Worm (Caenorhabditis elegans) whole organism, L3 larva: Measurements from ENCODE around the gene unc-50.

Experiments used
- R02D3.7 ChIP-seq: fragments of 150-350 bp; optimal IDR thresholded peaks from 2 replicates; lab custom pipeline; 2014; ENCODE audit warnings: missing biosample characterization, missing genetic modification characterization
- aly-2 ChIP-seq: fragments of 150-350 bp; optimal IDR thresholded peaks from 2 replicates; lab custom pipeline; 2014; ENCODE audit warnings: missing biosample characterization, missing genetic modification characterization
- daf-12 ChIP-seq: fragments of 150-350 bp; optimal IDR thresholded peaks from 2 replicates; lab custom pipeline; 2014; ENCODE audit warnings: missing biosample characterization, missing genetic modification reagents, missing genetic modification characterization
- egl-27 ChIP-seq: sonication (generic microtip); optimal IDR thresholded peaks from 4 replicates; lab custom pipeline; 2017; ENCODE audit warnings: missing biosample characterization, missing genetic modification reagents, missing genetic modification characterization
- elt-1 ChIP-seq: fragments of 150-350 bp; optimal IDR thresholded peaks from 2 replicates; lab custom pipeline; 2014; ENCODE audit warnings: missing biosample characterization, missing genetic modification characterization
- elt-2 ChIP-seq: sonication (generic microtip); optimal IDR thresholded peaks from 2 replicates; lab custom pipeline; 2016; ENCODE audit warnings: missing genetic modification reagents, mild to moderate bottlenecking, missing genetic modification characterization, missing compliant biosample characterization
- eor-1 ChIP-seq, 2 experiments: fragments of 150-350 bp; optimal IDR thresholded peaks; 2 replicates each; lab custom pipeline; 2014 to 2018; ENCODE audit warnings: missing biosample characterization in 2 of 2, missing genetic modification characterization in 2 of 2
- nhr-76 ChIP-seq: fragments of 150-350 bp; sonication (generic microtip); optimal IDR thresholded peaks from 5 replicates; lab custom pipeline; 2014; ENCODE audit warnings: missing biosample characterization, missing genetic modification characterization
- pha-4 ChIP-seq: fragments of 150-350 bp; optimal IDR thresholded peaks from 2 replicates; lab custom pipeline; 2014; ENCODE audit warnings: missing biosample characterization, missing genetic modification reagents, missing genetic modification characterization
- skn-1 ChIP-seq: fragments of 150-350 bp; optimal IDR thresholded peaks from 2 replicates; lab custom pipeline; 2014; ENCODE audit warnings: missing biosample characterization, missing genetic modification characterization
- snpc-4 ChIP-seq: fragments of 150-350 bp; optimal IDR thresholded peaks from 2 replicates; lab custom pipeline; 2014; ENCODE audit warnings: missing biosample characterization, missing genetic modification characterization

- TF ChIP-seq aly-2 (tag; lab: Kevin White, UChicago) (no peak), egl-27 (tag; lab: Kevin White, UChicago) (no peak), elt-2 (tag; lab: Kevin White, UChicago) (no peak), skn-1 (tag; lab: Kevin White, UChicago) (no peak), R02D3.7 (tag; lab: Kevin White, UChicago) (no peak), nhr-76 (tag; lab: Kevin White, UChicago) (no peak), daf-12 (tag; lab: Kevin White, UChicago) (no peak), eor-1 (tag; optimal IDR thresholded peaks at IDR 0.05; lab: Kevin White, UChicago) (no peak), snpc-4 (tag; lab: Kevin White, UChicago) (no peak), elt-1 (tag; lab: Kevin White, UChicago) (no peak), pha-4 (tag; lab: Kevin White, UChicago) (no peak)
Measured at ce11 chrIII:10296904-10297303, 21.1 kb downstream of the unc-50 start.
